Worm (Caenorhabditis elegans) whole organism, L4 larva: ENCODE data around the gene oac-14.

Experiments
- R02D3.7 ChIP-seq: fragments of 150-350 bp; sonication (generic microtip); optimal IDR thresholded peaks from 3 replicates; lab custom pipeline; 2014; ENCODE audit warnings: missing biosample characterization, missing genetic modification characterization
- T20F7.1 ChIP-seq: fragments of 200-800 bp; sonication (Bioruptor generic); optimal IDR thresholded peaks from 2 replicates; lab custom pipeline; 2018; ENCODE audit warnings: mild to moderate bottlenecking, missing genetic modification characterization, missing compliant biosample characterization
- Y105C5A.15 ChIP-seq: fragments of 200-800 bp; sonication (Bioruptor generic); IDR thresholded peaks from 2 replicates; pipeline ENCODE4 v1.3.6; 2022; ENCODE audit warnings: missing genetic modification characterization, missing compliant biosample characterization
- Y48G9A.11 ChIP-seq: fragments of 200-800 bp; sonication (Bioruptor generic); IDR thresholded peaks from 2 replicates; pipeline ENCODE4 v1.3.6; 2022; ENCODE audit warnings: missing genetic modification reagents, missing genetic modification characterization, missing compliant biosample characterization
- Y5F2A.4 ChIP-seq: fragments of 200-800 bp; sonication (Bioruptor generic); optimal IDR thresholded peaks from 2 replicates; lab custom pipeline; 2018; ENCODE audit warnings: mild to moderate bottlenecking, missing genetic modification characterization, missing compliant biosample characterization
- Y75B8A.6 ChIP-seq: fragments of 200-800 bp; sonication (Bioruptor generic); IDR thresholded peaks from 2 replicates; pipeline ENCODE4 v1.3.6; 2022; ENCODE audit warnings: missing genetic modification reagents, missing genetic modification characterization, missing compliant biosample characterization
- ZK337.2 ChIP-seq: fragments of 200-800 bp; sonication (Bioruptor generic); IDR thresholded peaks from 2 replicates; pipeline ENCODE4 v1.3.6; 2022; ENCODE audit warnings: missing genetic modification reagents, missing genetic modification characterization, missing compliant biosample characterization
- ZK546.5 ChIP-seq, 2 experiments: sonication (generic microtip); optimal IDR thresholded peaks; 2 replicates each; lab custom pipeline; 2017; ENCODE audit warnings: missing biosample characterization in 2 of 2, missing genetic modification characterization in 2 of 2
- arid-1 ChIP-seq: fragments of 200-800 bp; sonication (Bioruptor generic); conservative IDR thresholded peaks from 2 replicates; pipeline ENCODE4 v1.3.6; 2022; ENCODE audit warnings: missing genetic modification reagents, missing genetic modification characterization, missing compliant biosample characterization
- ceh-20 ChIP-seq: fragments of 200-800 bp; sonication (Bioruptor generic); IDR thresholded peaks from 2 replicates; pipeline ENCODE4 v1.3.6; 2022; ENCODE audit warnings: missing genetic modification reagents, missing genetic modification characterization, missing compliant biosample characterization
- ceh-62 ChIP-seq: sonication (generic microtip); optimal IDR thresholded peaks from 2 replicates; lab custom pipeline; 2017; ENCODE audit warnings: missing biosample characterization, missing genetic modification characterization
- ceh-82 ChIP-seq: sonication (generic microtip); optimal IDR thresholded peaks from 2 replicates; lab custom pipeline; 2017; ENCODE audit warnings: missing biosample characterization, missing genetic modification characterization
- ces-1 ChIP-seq: fragments of 150-350 bp; sonication (generic microtip); optimal IDR thresholded peaks from 4 replicates; lab custom pipeline; 2014; ENCODE audit warnings: missing biosample characterization, missing genetic modification reagents, missing genetic modification characterization
- cey-2 ChIP-seq: sonication (generic microtip); optimal IDR thresholded peaks from 3 replicates; lab custom pipeline; 2017; ENCODE audit warnings: missing genetic modification characterization, mild to moderate bottlenecking, missing compliant biosample characterization, antibody characterized with exemption, borderline replicate concordance; ENCODE audit not compliant: insufficient read depth
- daf-16 ChIP-seq, 3 experiments: sonication (generic microtip); optimal IDR thresholded peaks; 2 replicates each; lab custom pipeline; 2016 to 2017; ENCODE audit warnings: missing genetic modification characterization in 3 of 3, missing genetic modification reagents in 3 of 3, mild to moderate bottlenecking in 2 of 3, missing compliant biosample characterization in 2 of 3, missing biosample characterization in 1 of 3, moderate library complexity in 1 of 3
- dmd-6 ChIP-seq: fragments of 200-800 bp; sonication (Bioruptor generic); IDR thresholded peaks from 2 replicates; pipeline ENCODE4 v1.3.6; 2022; ENCODE audit warnings: missing genetic modification reagents, missing genetic modification characterization, missing compliant biosample characterization
- dmd-9 ChIP-seq: fragments of 200-800 bp; sonication (Bioruptor generic); IDR thresholded peaks from 2 replicates; pipeline ENCODE4 v1.3.6; 2022; ENCODE audit warnings: missing genetic modification reagents, missing genetic modification characterization, missing compliant biosample characterization
- dpl-1 ChIP-seq: fragments of 150-350 bp; optimal IDR thresholded peaks from 2 replicates; lab custom pipeline; 2014; ENCODE audit warnings: missing biosample characterization, missing genetic modification reagents, missing genetic modification characterization
- dve-1 ChIP-seq: sonication (generic microtip); optimal IDR thresholded peaks from 2 replicates; lab custom pipeline; 2017; ENCODE audit warnings: antibody characterized with exemption, mild to moderate bottlenecking, missing genetic modification characterization, missing compliant biosample characterization; ENCODE audit not compliant: insufficient read depth
- fkh-10 ChIP-seq: fragments of 150-350 bp; optimal IDR thresholded peaks from 2 replicates; lab custom pipeline; 2014; ENCODE audit warnings: missing biosample characterization, missing genetic modification reagents, missing genetic modification characterization
- fos-1 ChIP-seq: fragments of 150-350 bp; optimal IDR thresholded peaks from 2 replicates; lab custom pipeline; 2014; ENCODE audit warnings: missing biosample characterization, missing genetic modification characterization
- gei-8 ChIP-seq: fragments of 200-800 bp; sonication (Bioruptor generic); optimal IDR thresholded peaks from 2 replicates; lab custom pipeline; 2018; ENCODE audit warnings: mild to moderate bottlenecking, missing genetic modification characterization, missing compliant biosample characterization
- hif-1 ChIP-seq, 2 experiments: sonication (generic microtip); optimal IDR thresholded peaks; 2 replicates each; lab custom pipeline; 2016 to 2017; ENCODE audit warnings: missing compliant biosample characterization in 2 of 2, missing genetic modification characterization in 2 of 2, missing genetic modification reagents in 2 of 2, missing genotype in 2 of 2, mild to moderate bottlenecking in 1 of 2
- hlh-30 ChIP-seq: sonication (generic microtip); optimal IDR thresholded peaks from 2 replicates; lab custom pipeline; 2017; ENCODE audit warnings: antibody characterized with exemption, mild to moderate bottlenecking, missing genetic modification characterization, missing compliant biosample characterization; ENCODE audit not compliant: insufficient read depth
- hmg-1.1 ChIP-seq: fragments of 200-800 bp; sonication (Bioruptor generic); IDR thresholded peaks from 2 replicates; pipeline ENCODE4 v1.3.6; 2022; ENCODE audit warnings: missing genetic modification reagents, missing genetic modification characterization, missing compliant biosample characterization
- jun-1 ChIP-seq: fragments of 150-350 bp; optimal IDR thresholded peaks from 2 replicates; lab custom pipeline; 2014; ENCODE audit warnings: missing biosample characterization, missing genetic modification reagents, missing genetic modification characterization
- lim-7 ChIP-seq: fragments of 200-800 bp; sonication (Bioruptor generic); IDR thresholded peaks from 2 replicates; pipeline ENCODE4 v1.3.6; 2022; ENCODE audit warnings: missing genetic modification characterization, missing compliant biosample characterization
- lin-13 ChIP-seq: fragments of 150-350 bp; optimal IDR thresholded peaks from 2 replicates; lab custom pipeline; 2014; ENCODE audit warnings: missing biosample characterization, missing genetic modification reagents, missing genetic modification characterization
- lin-38 ChIP-seq: fragments of 200-800 bp; sonication (Bioruptor generic); IDR thresholded peaks from 2 replicates; pipeline ENCODE4 v1.3.6; 2022; ENCODE audit warnings: missing genetic modification reagents, missing genetic modification characterization, missing compliant biosample characterization
- madf-5 ChIP-seq, 2 experiments: fragments of 200-800 bp; sonication (Bioruptor generic); IDR thresholded peaks; 2 replicates each; pipeline ENCODE4 v1.3.6; 2022; ENCODE audit warnings: missing compliant biosample characterization in 2 of 2, missing genetic modification characterization in 2 of 2
- madf-9 ChIP-seq: fragments of 200-800 bp; sonication (Bioruptor generic); conservative IDR thresholded peaks from 2 replicates; pipeline ENCODE4 v1.3.6; 2022; ENCODE audit warnings: missing genetic modification reagents, missing genetic modification characterization, missing compliant biosample characterization
- mdl-1 ChIP-seq, 2 experiments: fragments of 150-350 bp in 1 of 2; sonication (generic microtip) in 1 of 2; optimal IDR thresholded peaks; 2 replicates each; lab custom pipeline; 2014 to 2017; ENCODE audit warnings: missing biosample characterization in 2 of 2, missing genetic modification characterization in 2 of 2
- nhr-10 ChIP-seq: fragments of 150-350 bp; optimal IDR thresholded peaks from 2 replicates; lab custom pipeline; 2014; ENCODE audit warnings: missing biosample characterization, missing genetic modification characterization
- nhr-28 ChIP-seq: fragments of 150-350 bp; optimal IDR thresholded peaks from 2 replicates; lab custom pipeline; 2014; ENCODE audit warnings: missing biosample characterization, missing genetic modification characterization
- nhr-41 ChIP-seq: fragments of 200-800 bp; sonication (Bioruptor generic); IDR thresholded peaks from 2 replicates; pipeline ENCODE4 v1.3.6; 2022; ENCODE audit warnings: missing genetic modification reagents, missing genetic modification characterization, missing compliant biosample characterization
- nhr-6 ChIP-seq: fragments of 150-350 bp; optimal IDR thresholded peaks from 2 replicates; lab custom pipeline; 2014; ENCODE audit warnings: missing biosample characterization, missing genetic modification characterization
- nhr-76 ChIP-seq: fragments of 150-350 bp; optimal IDR thresholded peaks from 2 replicates; lab custom pipeline; 2014; ENCODE audit warnings: missing biosample characterization, missing genetic modification characterization
- saeg-2 ChIP-seq: fragments of 200-800 bp; sonication (Bioruptor generic); IDR thresholded peaks from 2 replicates; pipeline ENCODE4 v1.3.6; 2022; ENCODE audit warnings: missing genetic modification reagents, missing genetic modification characterization, missing compliant biosample characterization
- sdz-12 ChIP-seq: fragments of 200-800 bp; sonication (Bioruptor generic); optimal IDR thresholded peaks from 2 replicates; lab custom pipeline; 2018; ENCODE audit warnings: mild to moderate bottlenecking, missing genetic modification characterization, missing compliant biosample characterization
- snpc-4 ChIP-seq: fragments of 150-350 bp; optimal IDR thresholded peaks from 2 replicates; lab custom pipeline; 2014; ENCODE audit warnings: missing biosample characterization, missing genetic modification characterization
- spr-1 ChIP-seq: sonication (generic microtip); optimal IDR thresholded peaks from 2 replicates; lab custom pipeline; 2016; ENCODE audit warnings: mild to moderate bottlenecking, missing genetic modification characterization, missing compliant biosample characterization
- spr-3 ChIP-seq: fragments of 200-800 bp; sonication (Bioruptor generic); optimal IDR thresholded peaks from 2 replicates; lab custom pipeline; 2018; ENCODE audit warnings: mild to moderate bottlenecking, missing genetic modification characterization, missing compliant biosample characterization
- unc-39 ChIP-seq: sonication (generic microtip); optimal IDR thresholded peaks from 2 replicates; lab custom pipeline; 2017; ENCODE audit warnings: missing biosample characterization, missing genetic modification characterization
- vab-7 ChIP-seq: fragments of 200-800 bp; sonication (Bioruptor generic); IDR thresholded peaks from 2 replicates; pipeline ENCODE4 v1.3.6; 2022; ENCODE audit warnings: missing genetic modification reagents, missing genetic modification characterization, missing compliant biosample characterization
- zag-1 ChIP-seq: fragments of 150-350 bp; optimal IDR thresholded peaks from 2 replicates; lab custom pipeline; 2014; ENCODE audit warnings: missing biosample characterization, missing genetic modification characterization
- zfp-2 ChIP-seq: sonication (generic microtip); optimal IDR thresholded peaks from 2 replicates; lab custom pipeline; 2016; ENCODE audit warnings: mild to moderate bottlenecking, missing genetic modification characterization, missing compliant biosample characterization
- zfp-3 ChIP-seq: fragments of 200-800 bp; sonication (Bioruptor generic); conservative IDR thresholded peaks from 2 replicates; pipeline ENCODE4 v1.3.6; 2022; ENCODE audit warnings: missing genetic modification reagents, missing genetic modification characterization, missing compliant biosample characterization
- zip-11 ChIP-seq: fragments of 200-800 bp; sonication (Bioruptor generic); IDR thresholded peaks from 2 replicates; pipeline ENCODE4 v1.3.6; 2022; ENCODE audit warnings: missing genetic modification characterization, missing compliant biosample characterization
- zip-2 ChIP-seq: fragments of 150-350 bp; optimal IDR thresholded peaks from 2 replicates; lab custom pipeline; 2014; ENCODE audit warnings: missing biosample characterization, missing genetic modification characterization
- ztf-7 ChIP-seq: fragments of 150-350 bp; optimal IDR thresholded peaks from 2 replicates; lab custom pipeline; 2014; ENCODE audit warnings: missing biosample characterization, missing genetic modification characterization

Gene oac-14

DNA sequence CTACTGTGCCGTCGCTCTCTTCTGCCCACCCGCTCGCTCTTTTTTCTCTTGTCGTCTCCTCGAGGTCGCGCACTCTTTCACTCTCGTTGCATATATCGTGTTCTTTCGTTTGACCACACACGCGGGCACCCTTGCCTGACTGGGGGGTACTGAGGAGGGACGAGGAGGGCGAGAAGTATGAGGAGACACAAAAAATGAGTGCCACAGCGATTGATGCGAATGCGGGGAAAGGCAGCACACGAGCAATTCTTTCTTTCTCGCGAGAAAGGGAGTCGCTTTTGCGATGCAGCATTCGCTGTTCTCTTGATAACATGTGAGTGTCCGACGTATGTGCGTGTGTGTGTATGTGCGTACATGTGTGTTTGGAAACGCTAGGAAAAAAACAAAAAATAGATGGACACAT lies 46.7 kb upstream of the oac-14 start (continued):
- TF ChIP-seq hif-1 (tag; optimal IDR thresholded peaks at IDR 0.05; lab: Kevin White, UChicago) (peak; percentile 21 to 68), zfp-3 (GFP tag; lab: Robert Waterston, UW) (no peak), nhr-28 (peak; percentile 85), ceh-82 (tag; lab: Kevin White, UChicago) (no peak), spr-3 (no peak), Y105C5A.15 (no peak), saeg-2 (GFP tag; lab: Robert Waterston, UW) (no peak), hlh-30 (tag; lab: Kevin White, UChicago) (peak; percentile 95), ces-1 (GFP tag; lab: Kevin White, UChicago) (no peak), sdz-12 (no peak), gei-8 (GFP tag; lab: Kevin White, UChicago) (peak; percentile 27), daf-16 (GFP tag; optimal IDR thresholded peaks at IDR 0.05; lab: Kevin White, UChicago) (peak in 1 of 2 experiments; percentile 64), daf-16 (tag; optimal IDR thresholded peaks at IDR 0.05; lab: Kevin White, UChicago) (peak; percentile 38), lim-7 (no peak), ZK337.2 (no peak), ceh-62 (no peak), R02D3.7 (no peak), dmd-6 (peak; percentile 51), Y75B8A.6 (no peak), nhr-76 (no peak), cey-2 (tag; lab: Kevin White, UChicago) (no peak), lin-38 (GFP tag; lab: Robert Waterston, UW) (peak; percentile 40; the same call in 1 of the 2 replicates), dve-1 (peak; percentile 83), ztf-7 (tag; lab: Kevin White, UChicago) (no peak), nhr-10 (tag; lab: Kevin White, UChicago) (peak; percentile 29), Y48G9A.11 (no peak), dpl-1 (peak; percentile 14), snpc-4 (tag; lab: Kevin White, UChicago) (no peak), unc-39 (tag; lab: Kevin White, UChicago) (no peak), nhr-41 (0 out of 2 replicates have a peak, but pooled peaks have one; percentile 10), ceh-20 (GFP tag; lab: Robert Waterston, UW) (peak; percentile 57; the same call in 1 of the 2 replicates), zip-11 (GFP tag; lab: Robert Waterston, UW) (no peak), nhr-6 (peak; percentile 31), hmg-1.1 (peak; percentile 91), dmd-9 (GFP tag; lab: Robert Waterston, UW) (no peak), Y5F2A.4 (no peak), jun-1 (tag; lab: Kevin White, UChicago) (peak; percentile 13), vab-7 (GFP tag; lab: Robert Waterston, UW) (no peak), zip-2 (tag; lab: Kevin White, UChicago) (no peak), madf-5 (GFP tag; IDR thresholded peaks at IDR 0.05; lab: Robert Waterston, UW) (0 out of 4 replicates have a peak, but pooled peaks of 1 of the 2 experiments have one; percentile 33), zfp-2 (tag; lab: Kevin White, UChicago) (peak; percentile 33), lin-13 (GFP tag; lab: Kevin White, UChicago) (peak; percentile 26), spr-1 (tag; lab: Kevin White, UChicago) (peak; percentile 13), arid-1 (0 out of 2 replicates have a peak, but pooled peaks have one; percentile 6), fkh-10 (GFP tag; lab: Kevin White, UChicago) (peak; percentile 58), zag-1 (tag; lab: Kevin White, UChicago) (no peak), madf-9 (no peak), ZK546.5 (tag; optimal IDR thresholded peaks at IDR 0.05; lab: Kevin White, UChicago) (no peak), T20F7.1 (peak; percentile 60), mdl-1 (tag; optimal IDR thresholded peaks at IDR 0.05; lab: Kevin White, UChicago) (peak; percentile 93 to 97), fos-1 (no peak)
